Worm (Caenorhabditis elegans) whole organism, L2 larva: ENCODE data around the gene inpp-4B.

Experiments
- F13H6.1 ChIP-seq: sonication (generic microtip); optimal IDR thresholded peaks from 2 replicates; lab custom pipeline; 2016; ENCODE audit warnings: missing genetic modification characterization, missing compliant biosample characterization
- ama-1 ChIP-seq: fragments of 150-350 bp; optimal IDR thresholded peaks from 2 replicates; lab custom pipeline; 2018; ENCODE audit warnings: inconsistent platforms
- blmp-1 ChIP-seq: sonication (generic microtip); optimal IDR thresholded peaks from 2 replicates; lab custom pipeline; 2017; ENCODE audit warnings: missing genetic modification characterization, mild to moderate bottlenecking, missing compliant biosample characterization, antibody characterized with exemption, moderate library complexity; ENCODE audit not compliant: insufficient read depth
- fos-1 ChIP-seq: fragments of 150-350 bp; optimal IDR thresholded peaks from 2 replicates; lab custom pipeline; 2014; ENCODE audit warnings: missing biosample characterization, missing genetic modification characterization
- lin-13 ChIP-seq: fragments of 150-350 bp; optimal IDR thresholded peaks from 2 replicates; lab custom pipeline; 2014; ENCODE audit warnings: missing biosample characterization, missing genetic modification reagents, missing genetic modification characterization
- nhr-11 ChIP-seq: fragments of 150-350 bp; optimal IDR thresholded peaks from 2 replicates; lab custom pipeline; 2014; ENCODE audit warnings: missing biosample characterization, missing genetic modification characterization
- nhr-12 ChIP-seq: fragments of 150-350 bp; optimal IDR thresholded peaks from 2 replicates; lab custom pipeline; 2014; ENCODE audit warnings: missing biosample characterization, missing genetic modification characterization
- peb-1 ChIP-seq: fragments of 150-350 bp; optimal IDR thresholded peaks from 2 replicates; lab custom pipeline; 2014; ENCODE audit warnings: missing biosample characterization, missing genetic modification characterization
- skn-1 ChIP-seq: sonication (generic microtip); optimal IDR thresholded peaks from 2 replicates; lab custom pipeline; 2017; ENCODE audit warnings: missing biosample characterization, missing genetic modification characterization
- snpc-4 ChIP-seq: fragments of 150-350 bp; optimal IDR thresholded peaks from 2 replicates; lab custom pipeline; 2014; ENCODE audit warnings: missing biosample characterization, missing genetic modification characterization
- unc-39 ChIP-seq: fragments of 150-350 bp; optimal IDR thresholded peaks from 2 replicates; lab custom pipeline; 2014; ENCODE audit warnings: missing biosample characterization, missing genetic modification characterization
- unc-55 ChIP-seq: fragments of 150-350 bp; sonication (generic microtip); optimal IDR thresholded peaks from 3 replicates; lab custom pipeline; 2014; ENCODE audit warnings: missing biosample characterization, missing genetic modification reagents, missing genetic modification characterization
- unc-62 ChIP-seq: fragments of 150-350 bp; optimal IDR thresholded peaks from 2 replicates; lab custom pipeline; 2014; ENCODE audit warnings: missing biosample characterization, missing genetic modification reagents, missing genetic modification characterization
- ztf-1 ChIP-seq: fragments of 200-800 bp; sonication (Bioruptor generic); conservative IDR thresholded peaks from 2 replicates; pipeline ENCODE4 v1.3.6; 2022; ENCODE audit warnings: missing genetic modification characterization, missing compliant biosample characterization

DNA sequence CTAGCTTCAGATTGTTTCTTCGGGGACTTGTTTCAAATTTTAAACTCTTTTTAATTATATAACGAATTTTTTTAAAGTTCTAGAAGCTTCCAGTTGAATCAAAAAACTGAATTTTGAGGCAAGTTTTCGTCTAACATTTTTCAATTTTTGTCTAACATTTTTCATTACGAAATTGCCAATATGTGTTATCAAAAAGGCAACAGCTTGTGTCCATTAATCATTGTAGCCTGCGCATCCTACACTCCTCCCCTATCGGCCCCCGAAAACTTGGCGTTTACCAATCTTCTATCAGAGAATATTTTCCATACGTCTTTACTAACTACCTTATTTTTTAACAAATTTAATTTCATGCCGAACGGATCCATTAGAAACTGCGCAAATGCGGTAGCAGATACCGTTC lies 33.4 kb upstream of the inpp-4B start, which contains the start of gene vglu-3:
- TF ChIP-seq skn-1 (tag; lab: Kevin White, UChicago) (no peak), ama-1 (lab: Kevin White, UChicago) (no peak), peb-1 (tag; lab: Kevin White, UChicago) (no peak), nhr-12 (tag; lab: Kevin White, UChicago) (no peak), lin-13 (GFP tag; lab: Kevin White, UChicago) (no peak), nhr-11 (no peak), unc-39 (tag; lab: Kevin White, UChicago) (no peak), unc-55 (no peak), blmp-1 (tag; lab: Kevin White, UChicago) (no peak), snpc-4 (no peak), fos-1 (tag; lab: Kevin White, UChicago) (no peak), unc-62 (GFP tag; lab: Kevin White, UChicago) (no peak), ztf-1 (GFP tag; lab: Robert Waterston, UW) (no peak), F13H6.1 (no peak)
